Worm (Caenorhabditis elegans): Measurements from ENCODE around the gene his-24.

- TF ChIP-seq ama-1 (optimal IDR thresholded peaks at IDR 0.05) (no peak), nhr-28 (tag; optimal IDR thresholded peaks at IDR 0.05) (no peak), nhr-23 (tag; optimal IDR thresholded peaks at IDR 0.05) (no peak), pha-4 (tag; optimal IDR thresholded peaks at IDR 0.05) (no peak), ztf-11 (tag; optimal IDR thresholded peaks at IDR 0.05) (no peak), elt-3 (tag; optimal IDR thresholded peaks at IDR 0.05) (no peak)
Observed at ce11 chrX:14495785-14496184, 5.9 kb downstream of the his-24 start, which contains the start of gene ztf-14.
